Worm (Caenorhabditis elegans) whole organism, early embryonic: Measurements from ENCODE around the gene nhr-132.

ENCODE experiments used
- B0310.2 ChIP-seq: sonication (generic microtip); optimal IDR thresholded peaks from 2 replicates; lab custom pipeline; 2016; ENCODE audit warnings: mild to moderate bottlenecking, missing genetic modification characterization, missing compliant biosample characterization

nhr-132 gene

ce11 chrV:585472-585871 is 51.2 kb downstream of the nhr-132 start, which contains the start of gene K06H6.2:
Gene K06H6.2, plus strand, starts transcription at chrV:585772.
- TF ChIP-seq B0310.2 (tag; lab: Kevin White, UChicago) = no peak
